Worm (Caenorhabditis elegans) whole organism, L2 larva: Measurements from ENCODE around the gene Y38H6C.9.

Experiments used
- C34F6.9 ChIP-seq: fragments of 150-350 bp; optimal IDR thresholded peaks from 2 replicates; lab custom pipeline; 2014; ENCODE audit warnings: missing biosample characterization, missing genetic modification characterization
- F13H6.1 ChIP-seq: sonication (generic microtip); optimal IDR thresholded peaks from 2 replicates; lab custom pipeline; 2016; ENCODE audit warnings: missing genetic modification characterization, missing compliant biosample characterization
- R02D3.7 ChIP-seq: fragments of 150-350 bp; optimal IDR thresholded peaks from 2 replicates; lab custom pipeline; 2014; ENCODE audit warnings: missing biosample characterization, missing genetic modification characterization
- alr-1 ChIP-seq: fragments of 150-350 bp; optimal IDR thresholded peaks from 2 replicates; lab custom pipeline; 2014; ENCODE audit warnings: missing biosample characterization, missing genetic modification characterization
- ama-1 ChIP-seq: fragments of 150-350 bp; optimal IDR thresholded peaks from 2 replicates; lab custom pipeline; 2018; ENCODE audit warnings: inconsistent platforms
- blmp-1 ChIP-seq: sonication (generic microtip); optimal IDR thresholded peaks from 2 replicates; lab custom pipeline; 2017; ENCODE audit warnings: missing genetic modification characterization, mild to moderate bottlenecking, missing compliant biosample characterization, antibody characterized with exemption, moderate library complexity; ENCODE audit not compliant: insufficient read depth
- ceh-16 ChIP-seq: fragments of 150-350 bp; optimal IDR thresholded peaks from 2 replicates; lab custom pipeline; 2014; ENCODE audit warnings: missing biosample characterization, missing genetic modification characterization
- ceh-82 ChIP-seq: fragments of 150-350 bp; optimal IDR thresholded peaks from 2 replicates; lab custom pipeline; 2014; ENCODE audit warnings: missing biosample characterization, missing genetic modification characterization
- crh-2 ChIP-seq: sonication (generic microtip); optimal IDR thresholded peaks from 2 replicates; lab custom pipeline; 2017; ENCODE audit warnings: missing biosample characterization, missing genetic modification characterization
- dmd-4 ChIP-seq: sonication (generic microtip); optimal IDR thresholded peaks from 2 replicates; lab custom pipeline; 2017; ENCODE audit warnings: missing biosample characterization, missing genetic modification characterization
- egl-27 ChIP-seq: sonication (generic microtip); optimal IDR thresholded peaks from 3 replicates; lab custom pipeline; 2017; ENCODE audit warnings: missing biosample characterization, missing genetic modification reagents, missing genetic modification characterization
- elt-1 ChIP-seq: fragments of 150-350 bp; optimal IDR thresholded peaks from 2 replicates; lab custom pipeline; 2014; ENCODE audit warnings: missing biosample characterization, missing genetic modification characterization
- elt-3 ChIP-seq: sonication (generic microtip); optimal IDR thresholded peaks from 2 replicates; lab custom pipeline; 2017; ENCODE audit warnings: missing biosample characterization, missing genetic modification characterization
- fos-1 ChIP-seq: fragments of 150-350 bp; optimal IDR thresholded peaks from 2 replicates; lab custom pipeline; 2014; ENCODE audit warnings: missing biosample characterization, missing genetic modification characterization
- gmeb-1 ChIP-seq: fragments of 150-350 bp; optimal IDR thresholded peaks from 2 replicates; lab custom pipeline; 2014; ENCODE audit warnings: missing biosample characterization, missing genetic modification characterization
- lin-11 ChIP-seq: fragments of 150-350 bp; sonication (generic microtip); optimal IDR thresholded peaks from 2 replicates; lab custom pipeline; 2014; ENCODE audit warnings: missing biosample characterization, missing genetic modification characterization, inconsistent platforms, mixed read lengths
- lin-13 ChIP-seq: fragments of 150-350 bp; optimal IDR thresholded peaks from 2 replicates; lab custom pipeline; 2014; ENCODE audit warnings: missing biosample characterization, missing genetic modification reagents, missing genetic modification characterization
- lin-39 ChIP-seq: fragments of 150-350 bp; optimal IDR thresholded peaks from 2 replicates; lab custom pipeline; 2014; ENCODE audit warnings: missing biosample characterization, missing genetic modification reagents, missing genetic modification characterization
- lsy-2 ChIP-seq, 2 experiments: fragments of 150-350 bp in 1 of 2; sonication (generic microtip) in 1 of 2; optimal IDR thresholded peaks; 2 replicates each; lab custom pipeline; 2014 to 2017; ENCODE audit warnings: missing biosample characterization in 2 of 2, missing genetic modification characterization in 2 of 2
- mdl-1 ChIP-seq, 2 experiments: fragments of 150-350 bp in 1 of 2; sonication (generic microtip) in 1 of 2; optimal IDR thresholded peaks; 2 replicates each; lab custom pipeline; 2017; ENCODE audit warnings: missing biosample characterization in 2 of 2, missing genetic modification characterization in 2 of 2
- nhr-10 ChIP-seq: sonication (generic microtip); optimal IDR thresholded peaks from 2 replicates; lab custom pipeline; 2017; ENCODE audit warnings: missing biosample characterization, missing genetic modification characterization
- nhr-12 ChIP-seq: fragments of 150-350 bp; optimal IDR thresholded peaks from 2 replicates; lab custom pipeline; 2014; ENCODE audit warnings: missing biosample characterization, missing genetic modification characterization
- nhr-129 ChIP-seq: fragments of 150-350 bp; optimal IDR thresholded peaks from 2 replicates; lab custom pipeline; 2014; ENCODE audit warnings: missing biosample characterization, missing genetic modification characterization
- nhr-21 ChIP-seq: fragments of 150-350 bp; optimal IDR thresholded peaks from 2 replicates; lab custom pipeline; 2014; ENCODE audit warnings: missing biosample characterization, missing genetic modification characterization
- nhr-23 ChIP-seq: fragments of 150-350 bp; optimal IDR thresholded peaks from 2 replicates; lab custom pipeline; 2014; ENCODE audit warnings: missing biosample characterization, missing genetic modification reagents, missing genetic modification characterization
- nhr-237 ChIP-seq: fragments of 150-350 bp; optimal IDR thresholded peaks from 2 replicates; lab custom pipeline; 2014; ENCODE audit warnings: missing biosample characterization, missing genetic modification characterization
- nhr-25 ChIP-seq: fragments of 150-350 bp; sonication (generic microtip); optimal IDR thresholded peaks from 3 replicates; lab custom pipeline; 2014; ENCODE audit warnings: missing biosample characterization, missing genetic modification characterization
- nhr-6 ChIP-seq: fragments of 150-350 bp; optimal IDR thresholded peaks from 2 replicates; lab custom pipeline; 2014; ENCODE audit warnings: missing biosample characterization, missing genetic modification characterization
- nhr-77 ChIP-seq: fragments of 150-350 bp; optimal IDR thresholded peaks from 2 replicates; lab custom pipeline; 2014; ENCODE audit warnings: missing biosample characterization, missing genetic modification characterization
- peb-1 ChIP-seq: fragments of 150-350 bp; optimal IDR thresholded peaks from 2 replicates; lab custom pipeline; 2014; ENCODE audit warnings: missing biosample characterization, missing genetic modification characterization
- sem-4 ChIP-seq: fragments of 150-350 bp; optimal IDR thresholded peaks from 2 replicates; lab custom pipeline; 2014; ENCODE audit warnings: missing biosample characterization, missing genetic modification reagents, missing genetic modification characterization
- skn-1 ChIP-seq: sonication (generic microtip); optimal IDR thresholded peaks from 2 replicates; lab custom pipeline; 2017; ENCODE audit warnings: missing biosample characterization, missing genetic modification characterization
- sma-3 ChIP-seq: sonication (generic microtip); optimal IDR thresholded peaks from 2 replicates; lab custom pipeline; 2016; ENCODE audit warnings: missing genetic modification reagents, missing genetic modification characterization, missing compliant biosample characterization
- sma-9 ChIP-seq, 2 experiments: fragments of 150-350 bp in 1 of 2; sonication (generic microtip) in 1 of 2; optimal IDR thresholded peaks; 2 replicates each; lab custom pipeline; 2014 to 2016; ENCODE audit warnings: missing genetic modification characterization in 2 of 2, mild to moderate bottlenecking in 1 of 2, missing biosample characterization in 1 of 2, missing compliant biosample characterization in 1 of 2, missing genetic modification reagents in 1 of 2, moderate library complexity in 1 of 2
- unc-39 ChIP-seq: fragments of 150-350 bp; optimal IDR thresholded peaks from 2 replicates; lab custom pipeline; 2014; ENCODE audit warnings: missing biosample characterization, missing genetic modification characterization
- unc-62 ChIP-seq: fragments of 150-350 bp; optimal IDR thresholded peaks from 2 replicates; lab custom pipeline; 2014; ENCODE audit warnings: missing biosample characterization, missing genetic modification reagents, missing genetic modification characterization
- zag-1 ChIP-seq: fragments of 150-350 bp; optimal IDR thresholded peaks from 2 replicates; lab custom pipeline; 2014; ENCODE audit warnings: missing biosample characterization, missing genetic modification characterization

Gene Y38H6C.9

DNA sequence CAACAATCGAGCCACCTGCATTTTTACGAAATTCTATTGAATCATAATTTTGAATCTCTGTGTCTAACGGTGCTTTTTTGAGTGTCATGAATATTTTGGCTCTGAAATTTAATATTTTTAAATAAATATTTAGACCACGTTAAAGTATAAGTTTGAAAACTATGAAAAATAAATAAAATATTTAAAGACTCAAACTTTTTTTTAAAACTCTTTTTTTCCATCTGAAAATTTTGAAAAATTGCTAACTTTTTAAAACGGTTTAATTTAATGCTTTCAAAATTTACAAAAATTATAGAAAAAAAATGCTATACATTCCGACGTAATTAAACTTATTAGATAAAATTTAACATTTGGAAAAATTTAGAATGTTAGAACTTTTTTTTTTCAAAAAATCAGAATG is 22.0 kb upstream of the Y38H6C.9 start, which contains the start of gene slc-36.3:
slc-36.3 (minus strand) TSS at position 101 of the 400 bp plus-strand sequence.
- no peak for TF ChIP-seq blmp-1 (tag; lab: Kevin White, UChicago)
- TF ChIP-seq lsy-2 (tag; optimal IDR thresholded peaks at IDR 0.05; lab: Kevin White, UChicago), result no peak
- no peak for TF ChIP-seq F13H6.1 (tag; lab: Kevin White, UChicago)
- no peak for TF ChIP-seq nhr-237 (tag; lab: Kevin White, UChicago)
- TF ChIP-seq sma-9 (GFP tag; optimal IDR thresholded peaks at IDR 0.05; lab: Kevin White, UChicago), result no peak
- TF ChIP-seq sma-9 (tag; optimal IDR thresholded peaks at IDR 0.05; lab: Kevin White, UChicago), result no peak
- no peak for TF ChIP-seq unc-39 (tag; lab: Kevin White, UChicago)
- no peak for TF ChIP-seq elt-3
- TF ChIP-seq gmeb-1 (tag; lab: Kevin White, UChicago), result no peak
- no peak for TF ChIP-seq nhr-6 (tag; lab: Kevin White, UChicago)
- no peak for TF ChIP-seq egl-27 (tag; lab: Kevin White, UChicago)
- no peak for TF ChIP-seq elt-1
- TF ChIP-seq ceh-16 (tag; lab: Kevin White, UChicago), result no peak
- no peak for TF ChIP-seq sem-4 (tag; lab: Kevin White, UChicago)
- no peak for TF ChIP-seq alr-1
- no peak for TF ChIP-seq nhr-12 (tag; lab: Kevin White, UChicago)

- TF ChIP-seq zag-1 (tag; lab: Kevin White, UChicago), result no peak
- TF ChIP-seq crh-2 (tag; lab: Kevin White, UChicago), result no peak
- no peak for TF ChIP-seq lin-11 (tag; lab: Kevin White, UChicago)
- TF ChIP-seq dmd-4 (tag; lab: Kevin White, UChicago), result no peak
- no peak for TF ChIP-seq nhr-23 (tag; lab: Kevin White, UChicago)
- no peak for TF ChIP-seq sma-9 (GFP tag; optimal IDR thresholded peaks at IDR 0.05; lab: Kevin White, UChicago)
- no peak for TF ChIP-seq sma-9 (tag; optimal IDR thresholded peaks at IDR 0.05; lab: Kevin White, UChicago)
- TF ChIP-seq lin-39 (tag; lab: Kevin White, UChicago), result no peak
- no peak for TF ChIP-seq alr-1
- TF ChIP-seq lin-13 (GFP tag; lab: Kevin White, UChicago), result no peak
- TF ChIP-seq mdl-1 (tag; optimal IDR thresholded peaks at IDR 0.05; lab: Kevin White, UChicago), result no peak
- TF ChIP-seq peb-1 (tag; lab: Kevin White, UChicago), result no peak
- TF ChIP-seq, all 48 proteins: peak for 0
Observed at ce11 chrV:20539055-20539454, 17.0 kb upstream of the Y38H6C.9 start, which contains the start of gene Y38H6C.16. Gene Y38H6C.16, minus strand, starts transcription at chrV:20539347.

ce11 chrV:20536208-20536607 is 14.1 kb upstream of the Y38H6C.9 start, which contains the start of gene Y38H6C.15:
Gene Y38H6C.15, minus strand, starts transcription at chrV:20536308.
- TF ChIP-seq unc-39 (tag; lab: Kevin White, UChicago) (no peak), C34F6.9 (tag; lab: Kevin White, UChicago) (no peak), nhr-10 (tag; lab: Kevin White, UChicago) (no peak), nhr-129 (no peak), peb-1 (tag; lab: Kevin White, UChicago) (no peak)

DNA sequence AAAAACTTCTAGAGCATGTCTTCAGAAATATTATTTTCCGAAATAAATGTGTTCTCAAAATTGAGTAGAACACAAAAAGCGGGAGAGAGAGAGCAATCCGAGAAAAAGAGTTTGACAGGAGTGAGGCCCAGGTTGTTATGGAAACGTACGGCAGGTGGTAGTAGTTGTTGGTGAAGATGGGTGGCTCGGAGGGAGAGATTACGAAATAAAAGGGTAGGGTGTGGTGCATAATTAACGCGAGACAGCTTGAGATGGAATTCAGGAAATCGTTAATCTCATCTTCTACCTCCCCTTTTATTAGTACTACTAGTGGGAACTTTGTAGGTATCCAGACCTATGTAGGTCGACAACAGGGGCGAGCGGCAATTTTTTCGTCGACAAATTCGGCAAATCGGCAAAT is 12.0 kb upstream of the Y38H6C.9 start, which contains the start of gene famh-161:
famh-161 (minus strand) TSS at position 101 of the 400 bp plus-strand sequence.
- no peak for TF ChIP-seq skn-1 (tag; lab: Kevin White, UChicago)
- TF ChIP-seq nhr-23 (tag; lab: Kevin White, UChicago), result no peak
- TF ChIP-seq zag-1 (tag; lab: Kevin White, UChicago), result no peak
- TF ChIP-seq lin-39 (tag; lab: Kevin White, UChicago), result no peak
- no peak for TF ChIP-seq egl-27 (tag; lab: Kevin White, UChicago)
- TF ChIP-seq nhr-129, result no peak
- no peak for TF ChIP-seq F13H6.1 (tag; lab: Kevin White, UChicago)
- no peak for TF ChIP-seq elt-1
- TF ChIP-seq alr-1, result no peak
- no peak for TF ChIP-seq ama-1 (lab: Kevin White, UChicago)
- TF ChIP-seq lin-13 (GFP tag; lab: Kevin White, UChicago), result no peak
- no peak for TF ChIP-seq nhr-25 (tag; lab: Kevin White, UChicago)
- no peak for TF ChIP-seq nhr-21 (tag; lab: Kevin White, UChicago)
- TF ChIP-seq nhr-237 (tag; lab: Kevin White, UChicago), result no peak
- no peak for TF ChIP-seq ceh-82 (tag; lab: Kevin White, UChicago)
- TF ChIP-seq fos-1, result no peak

- TF ChIP-seq R02D3.7 (no peak), unc-62 (GFP tag; lab: Kevin White, UChicago) (no peak), nhr-77 (tag; lab: Kevin White, UChicago) (no peak), nhr-10 (tag; lab: Kevin White, UChicago) (no peak), sma-9 (GFP tag; optimal IDR thresholded peaks at IDR 0.05; lab: Kevin White, UChicago) (no peak), sma-9 (tag; optimal IDR thresholded peaks at IDR 0.05; lab: Kevin White, UChicago) (no peak), sma-3 (GFP tag; lab: Kevin White, UChicago) (no peak), lsy-2 (tag; optimal IDR thresholded peaks at IDR 0.05; lab: Kevin White, UChicago) (no peak), lin-11 (tag; lab: Kevin White, UChicago) (no peak), ceh-82 (tag; lab: Kevin White, UChicago) (no peak), nhr-237 (tag; lab: Kevin White, UChicago) (no peak), nhr-25 (tag; lab: Kevin White, UChicago) (no peak)
Observed at ce11 chrV:20527493-20527892, 5.4 kb upstream of the Y38H6C.9 start, which contains the start of gene Y38H6C.13. Gene Y38H6C.13, plus strand, starts transcription at chrV:20527793.
